Fruit fly (Drosophila melanogaster) whole organism, embryonic: ENCODE results near the gene AlkB.

Experiments used
- CG10959 ChIP-seq: fragments of 200-800 bp; sonication (Bioruptor generic); IDR thresholded peaks from 2 replicates; pipeline ENCODE4 v1.3.6; 2022; ENCODE audit warnings: missing biosample characterization, missing genetic modification characterization
- CG1233 ChIP-seq: fragments of 200-800 bp; sonication (Bioruptor generic); optimal IDR thresholded peaks from 4 replicates; lab custom pipeline; 2018; ENCODE audit warnings: missing biosample characterization, mild to moderate bottlenecking, missing genetic modification characterization
- CG12744 ChIP-seq: fragments of 200-800 bp; sonication (Bioruptor generic); optimal IDR thresholded peaks from 2 replicates; lab custom pipeline; 2016; ENCODE audit warnings: missing biosample characterization, missing genetic modification characterization
- CG14710 ChIP-seq: fragments of 200-800 bp; sonication (Bioruptor generic); optimal IDR thresholded peaks from 3 replicates; lab custom pipeline; 2019; ENCODE audit warnings: missing biosample characterization, mild to moderate bottlenecking, missing genetic modification characterization, moderate library complexity
- CG17802 ChIP-seq: fragments of 200-800 bp; sonication (Bioruptor generic); optimal IDR thresholded peaks from 2 replicates; lab custom pipeline; 2018; ENCODE audit warnings: missing biosample characterization, mild to moderate bottlenecking, missing genetic modification characterization, moderate library complexity
- CG2116 ChIP-seq: fragments of 200-800 bp; sonication (Bioruptor generic); optimal IDR thresholded peaks from 3 replicates; lab custom pipeline; 2018; ENCODE audit warnings: missing biosample characterization, mild to moderate bottlenecking, missing genetic modification characterization
- CG2120 ChIP-seq: fragments of 200-800 bp; sonication (Bioruptor generic); optimal IDR thresholded peaks from 3 replicates; lab custom pipeline; 2016; ENCODE audit warnings: missing biosample characterization, missing genetic modification characterization
- CG2678 ChIP-seq: fragments of 200-800 bp; sonication (Bioruptor generic); optimal IDR thresholded peaks from 3 replicates; lab custom pipeline; 2019; ENCODE audit warnings: missing biosample characterization, mild to moderate bottlenecking, missing genetic modification characterization, moderate library complexity
- CG31441 ChIP-seq: fragments of 200-800 bp; sonication (Bioruptor generic); IDR thresholded peaks from 2 replicates; pipeline ENCODE4 v1.3.6; 2022; ENCODE audit warnings: missing biosample characterization, missing genetic modification characterization
- CG32532 ChIP-seq: fragments of 200-800 bp; sonication (Bioruptor generic); IDR thresholded peaks from 2 replicates; pipeline ENCODE4 v1.3.6; 2022; ENCODE audit warnings: missing biosample characterization, missing genetic modification characterization
- CG3847 ChIP-seq: fragments of 200-800 bp; sonication (Bioruptor generic); IDR thresholded peaks from 2 replicates; pipeline ENCODE4 v1.3.6; 2022; ENCODE audit warnings: missing biosample characterization, missing genetic modification characterization
- CG4707 ChIP-seq: fragments of 200-800 bp; sonication (Bioruptor generic); optimal IDR thresholded peaks from 2 replicates; lab custom pipeline; 2018; ENCODE audit warnings: missing biosample characterization, mild to moderate bottlenecking, missing genetic modification characterization, moderate library complexity
- CG7357 ChIP-seq: fragments of 200-800 bp; sonication (Bioruptor generic); IDR thresholded peaks from 3 replicates; pipeline ENCODE4 v1.3.6; 2022; ENCODE audit warnings: missing biosample characterization, missing genetic modification characterization
- CG7839 ChIP-seq: fragments of 200-800 bp; sonication (Bioruptor generic); optimal IDR thresholded peaks from 3 replicates; lab custom pipeline; 2018; ENCODE audit warnings: missing biosample characterization, mild to moderate bottlenecking, missing genetic modification characterization, moderate library complexity
- CG8388 ChIP-seq: fragments of 200-800 bp; sonication (Bioruptor generic); optimal IDR thresholded peaks from 2 replicates; lab custom pipeline; 2019; ENCODE audit warnings: missing biosample characterization, mild to moderate bottlenecking, missing genetic modification characterization, moderate library complexity
- CG8924 ChIP-seq: fragments of 200-800 bp; optimal IDR thresholded peaks from 3 replicates; lab custom pipeline; 2019; ENCODE audit warnings: missing biosample characterization, mild to moderate bottlenecking, missing genetic modification characterization, moderate library complexity
- CG8944 ChIP-seq: fragments of 200-800 bp; sonication (Bioruptor generic); optimal IDR thresholded peaks from 3 replicates; lab custom pipeline; 2016; ENCODE audit warnings: missing biosample characterization, missing genetic modification characterization
- CoRest ChIP-seq: fragments of 200-800 bp; sonication (Bioruptor generic); optimal IDR thresholded peaks from 3 replicates; lab custom pipeline; 2018; ENCODE audit warnings: missing biosample characterization, mild to moderate bottlenecking, missing genetic modification characterization, moderate library complexity
- D ChIP-seq, 2 experiments: fragments of 200-800 bp in 1 of 2; fragments of >200 bp in 1 of 2; sonication (Bioruptor generic) in 1 of 2; optimal IDR thresholded peaks; 2 replicates in 1 of 2; 3 replicates in 1 of 2; lab custom pipeline; 2017; ENCODE audit warnings: mild to moderate bottlenecking in 1 of 2, missing biosample characterization in 1 of 2, missing genetic modification characterization in 1 of 2, missing genetic modification reagents in 1 of 2
- E2f2 ChIP-seq: fragments of 200-800 bp; sonication (Bioruptor generic); IDR thresholded peaks from 2 replicates; pipeline ENCODE4 v1.3.6; 2022; ENCODE audit warnings: missing biosample characterization, missing genetic modification characterization
- HLH4C ChIP-seq: fragments of 200-800 bp; sonication (Bioruptor generic); IDR thresholded peaks from 3 replicates; pipeline ENCODE4 v1.3.6; 2022; ENCODE audit warnings: missing biosample characterization, missing genetic modification characterization; ENCODE audit not compliant: partially characterized antibody
- Hmr ChIP-seq: fragments of 200-800 bp; sonication (Bioruptor generic); optimal IDR thresholded peaks from 3 replicates; lab custom pipeline; 2017; ENCODE audit warnings: mild to moderate bottlenecking, missing biosample characterization, missing genetic modification reagents, missing genetic modification characterization
- Hr51 ChIP-seq, 2 experiments: fragments of 200-800 bp; sonication (Bioruptor generic); optimal IDR thresholded peaks; 2 replicates in 1 of 2; 3 replicates in 1 of 2; lab custom pipeline; 2016 to 2018; ENCODE audit warnings: missing biosample characterization in 2 of 2, missing genetic modification characterization in 2 of 2, mild to moderate bottlenecking in 1 of 2, moderate library complexity in 1 of 2
- Kr ChIP-seq: fragments of 200-800 bp; sonication (Bioruptor generic); optimal IDR thresholded peaks from 2 replicates; lab custom pipeline; 2017; ENCODE audit warnings: missing biosample characterization, mild to moderate bottlenecking, missing genetic modification characterization
- Lhr ChIP-seq: fragments of 200-800 bp; sonication (Bioruptor generic); optimal IDR thresholded peaks from 3 replicates; lab custom pipeline; 2017; ENCODE audit warnings: mild to moderate bottlenecking, missing biosample characterization, missing genetic modification reagents, missing genetic modification characterization
- Max ChIP-seq: fragments of 200-800 bp; sonication (Bioruptor generic); optimal IDR thresholded peaks from 2 replicates; lab custom pipeline; 2016; ENCODE audit warnings: missing biosample characterization, mild to moderate bottlenecking, missing genetic modification characterization
- Meics ChIP-seq: fragments of 200-800 bp; sonication (Bioruptor generic); optimal IDR thresholded peaks from 2 replicates; lab custom pipeline; 2017; ENCODE audit warnings: missing biosample characterization, mild to moderate bottlenecking, missing genetic modification characterization
- Neu2 ChIP-seq: fragments of 200-800 bp; sonication (Bioruptor generic); optimal IDR thresholded peaks from 3 replicates; lab custom pipeline; 2016; ENCODE audit warnings: missing biosample characterization, missing genetic modification characterization, borderline replicate concordance
- Nf-YC ChIP-seq: fragments of 200-800 bp; optimal IDR thresholded peaks from 3 replicates; lab custom pipeline; 2019; ENCODE audit warnings: missing biosample characterization, mild to moderate bottlenecking, missing genetic modification characterization, moderate library complexity
- Pdp1 ChIP-seq, 2 experiments: fragments of 200-800 bp; sonication (Bioruptor generic); optimal IDR thresholded peaks; 3 replicates each; lab custom pipeline; 2016; ENCODE audit warnings: missing biosample characterization in 2 of 2, missing genetic modification characterization in 2 of 2, mild to moderate bottlenecking in 1 of 2, moderate library complexity in 1 of 2
- Ptx1 ChIP-seq: fragments of 200-800 bp; sonication (Bioruptor generic); IDR thresholded peaks from 2 replicates; pipeline ENCODE4 v1.3.6; 2022; ENCODE audit warnings: missing biosample characterization, missing genetic modification characterization
- Stat92E ChIP-seq, 3 experiments: fragments of >200 bp in 2 of 3; fragments of 200-800 bp in 1 of 3; sonication (Bioruptor generic) in 1 of 3; optimal IDR thresholded peaks; 2 replicates each; lab custom pipeline; 2017 to 2019; ENCODE audit warnings: missing biosample characterization in 3 of 3, missing genetic modification characterization in 3 of 3, mild to moderate bottlenecking in 1 of 3, moderate library complexity in 1 of 3
- Usf ChIP-seq: fragments of 200-800 bp; sonication (Bioruptor generic); optimal IDR thresholded peaks from 2 replicates; lab custom pipeline; 2017; ENCODE audit warnings: missing genotype, missing biosample characterization, missing genetic modification characterization
- az2 ChIP-seq: fragments of 200-800 bp; sonication (Bioruptor generic); optimal IDR thresholded peaks from 3 replicates; lab custom pipeline; 2016; ENCODE audit warnings: missing biosample characterization, missing genetic modification characterization
- bigmax ChIP-seq: fragments of 200-800 bp; sonication (Bioruptor generic); optimal IDR thresholded peaks from 2 replicates; lab custom pipeline; 2018; ENCODE audit warnings: missing biosample characterization, mild to moderate bottlenecking, missing genetic modification characterization
- btn ChIP-seq: fragments of 200-800 bp; sonication (Bioruptor generic); optimal IDR thresholded peaks from 2 replicates; lab custom pipeline; 2016; ENCODE audit warnings: missing biosample characterization, missing genetic modification characterization
- dm ChIP-seq: fragments of 200-800 bp; sonication (Bioruptor generic); optimal IDR thresholded peaks from 3 replicates; lab custom pipeline; 2016; ENCODE audit warnings: missing biosample characterization, missing genetic modification characterization
- dpn ChIP-seq, 2 experiments: fragments of 200-800 bp; sonication (Bioruptor generic); optimal IDR thresholded peaks; 3 replicates each; lab custom pipeline; 2016; ENCODE audit warnings: missing biosample characterization in 2 of 2, missing genetic modification characterization in 2 of 2
- eve ChIP-seq, 2 experiments: fragments of >200 bp; optimal IDR thresholded peaks; 2 replicates each; lab custom pipeline; 2017; ENCODE audit warnings: missing biosample characterization in 2 of 2, missing genetic modification characterization in 2 of 2
- fd102C ChIP-seq: fragments of 200-800 bp; sonication (Bioruptor generic); optimal IDR thresholded peaks from 2 replicates; lab custom pipeline; 2018; ENCODE audit warnings: missing biosample characterization, mild to moderate bottlenecking, missing genetic modification characterization, moderate library complexity
- fu2 ChIP-seq: fragments of 200-800 bp; sonication (Bioruptor generic); optimal IDR thresholded peaks from 2 replicates; lab custom pipeline; 2016; ENCODE audit warnings: missing biosample characterization, missing genetic modification characterization
- her ChIP-seq: fragments of 200-800 bp; sonication (Bioruptor generic); optimal IDR thresholded peaks from 2 replicates; lab custom pipeline; 2016; ENCODE audit warnings: missing biosample characterization, missing genetic modification characterization
- jigr1 ChIP-seq: fragments of 200-800 bp; sonication (Bioruptor generic); IDR thresholded peaks from 3 replicates; pipeline ENCODE4 v1.3.6; 2022; ENCODE audit warnings: missing biosample characterization, missing genetic modification characterization
- nom ChIP-seq: fragments of 200-800 bp; sonication (Bioruptor generic); optimal IDR thresholded peaks from 2 replicates; lab custom pipeline; 2017; ENCODE audit warnings: missing biosample characterization, missing genetic modification characterization, mild to moderate bottlenecking, moderate library complexity, missing genetic modification reagents
- row ChIP-seq: fragments of 200-800 bp; sonication (Bioruptor generic); IDR thresholded peaks from 3 replicates; pipeline ENCODE4 v1.3.6; 2022; ENCODE audit warnings: missing biosample characterization, missing genetic modification characterization
- sc ChIP-seq, 3 experiments: fragments of >200 bp in 2 of 3; fragments of 200-800 bp in 1 of 3; sonication (Bioruptor generic) in 1 of 3; optimal IDR thresholded peaks; 2 replicates in 2 of 3; 3 replicates in 1 of 3; lab custom pipeline; 2017; ENCODE audit warnings: mild to moderate bottlenecking in 1 of 3, missing biosample characterization in 1 of 3, missing genetic modification characterization in 1 of 3, missing genetic modification reagents in 1 of 3
- sug ChIP-seq: fragments of 200-800 bp; optimal IDR thresholded peaks from 2 replicates; lab custom pipeline; 2019; ENCODE audit warnings: missing biosample characterization, mild to moderate bottlenecking, missing genetic modification characterization, moderate library complexity

AlkB gene

dm6 chrX:15889780-15890608 lies 30.7 kb upstream of the AlkB start, which contains the start of the genes MSBP and CG15916 (continued):
- TF ChIP-seq Lhr (peak; percentile 29), sug (tag; lab: Kevin White, UChicago) (peak; percentile 20), CG2116 (peak; percentile 38), Kr (no peak), Nf-YC (tag; lab: Kevin White, UChicago) (peak; percentile 14), D (optimal IDR thresholded peaks at IDR 0.05; lab: Kevin White, UChicago) (no peak), D (GFP tag; optimal IDR thresholded peaks at IDR 0.05; lab: Kevin White, UChicago) (peak; percentile 37), CoRest (tag; lab: Kevin White, UChicago) (peak; percentile 73), CG8944 (GFP tag; lab: Kevin White, UChicago) (no peak), CG4707 (GFP tag; lab: Kevin White, UChicago) (no peak), fd102C (GFP tag; lab: Kevin White, UChicago) (no peak), CG32532 (GFP tag; lab: Robert Waterston, UW) (no peak), CG14710 (tag; lab: Kevin White, UChicago) (peak; percentile 66), CG8388 (peak; percentile 3), fu2 (GFP tag; lab: Kevin White, UChicago) (no peak), CG10959 (GFP tag; lab: Robert Waterston, UW) (no peak), CG31441 (GFP tag; lab: Robert Waterston, UW) (peak; percentile 59; the same call in 1 of the 2 replicates), Neu2 (GFP tag; lab: Kevin White, UChicago) (no peak), eve (GFP tag; optimal IDR thresholded peaks at IDR 0.05; lab: Kevin White, UChicago) (no peak), CG2120 (GFP tag; lab: Kevin White, UChicago) (peak; percentile 41), Usf (peak; percentile 54), nom (peak; percentile 69), bigmax (GFP tag; lab: Kevin White, UChicago) (no peak), sc (optimal IDR thresholded peaks at IDR 0.05; lab: Kevin White, UChicago) (no peak), sc (GFP tag; optimal IDR thresholded peaks at IDR 0.05; lab: Kevin White, UChicago) (peak; percentile 8), row (GFP tag; lab: Robert Waterston, UW) (peak; percentile 64), E2f2 (no peak), CG3847 (peak; percentile 32; the same call in 1 of the 2 replicates), HLH4C (no peak), Max (GFP tag; lab: Kevin White, UChicago) (peak; percentile 12), Ptx1 (peak; percentile 27; the same call in 1 of the 2 replicates), dm (GFP tag; lab: Kevin White, UChicago) (no peak), btn (GFP tag; lab: Kevin White, UChicago) (no peak), Hmr (GFP tag; lab: Kevin White, UChicago) (peak; percentile 32), her (GFP tag; lab: Kevin White, UChicago) (no peak), CG17802 (tag; lab: Kevin White, UChicago) (peak; percentile 59), Pdp1 (GFP tag; optimal IDR thresholded peaks at IDR 0.05; lab: Kevin White, UChicago) (no peak), CG8924 (tag; lab: Kevin White, UChicago) (peak; percentile 27), dpn (GFP tag; optimal IDR thresholded peaks at IDR 0.05; lab: Kevin White, UChicago) (no peak), CG12744 (GFP tag; lab: Kevin White, UChicago) (no peak), Meics (GFP tag; lab: Kevin White, UChicago) (peak; percentile 45), az2 (GFP tag; lab: Kevin White, UChicago) (peak; percentile 9), Stat92E (GFP tag; optimal IDR thresholded peaks at IDR 0.05; lab: Kevin White, UChicago) (no peak), jigr1 (GFP tag; lab: Robert Waterston, UW) (no peak), CG2678 (tag; lab: Kevin White, UChicago) (peak; percentile 58), CG1233 (GFP tag; lab: Kevin White, UChicago) (peak; percentile 31), CG7839 (peak; percentile 45), CG7357 (GFP tag; lab: Robert Waterston, UW) (peak; percentile 92), Hr51 (GFP tag; optimal IDR thresholded peaks at IDR 0.05; lab: Kevin White, UChicago) (peak in 1 of 2 experiments; percentile 20)
